Fruit fly (Drosophila melanogaster) whole organism, adult: ENCODE measurements around the gene CG43248.
A peak's percentile ranks its signal among the peaks of the same experiment; 100 is the strongest.

Experiments used
- CG11617 ChIP-seq: fragments of 200-800 bp; sonication (Bioruptor generic); optimal IDR thresholded peaks from 2 replicates; lab custom pipeline; 2017; ENCODE audit warnings: mild to moderate bottlenecking, missing biosample characterization, missing genetic modification reagents, missing genetic modification characterization
- CG1620 ChIP-seq: fragments of 200-800 bp; sonication (Bioruptor generic); optimal IDR thresholded peaks from 2 replicates; lab custom pipeline; 2016; ENCODE audit warnings: missing biosample characterization, missing genetic modification characterization
- CG33017 ChIP-seq: fragments of 200-800 bp; sonication (Bioruptor generic); optimal IDR thresholded peaks from 2 replicates; lab custom pipeline; 2018; ENCODE audit warnings: missing biosample characterization, mild to moderate bottlenecking, missing genetic modification characterization, moderate library complexity
- CG5204 ChIP-seq: fragments of 200-800 bp; sonication (Bioruptor generic); optimal IDR thresholded peaks from 2 replicates; lab custom pipeline; 2016; ENCODE audit warnings: missing biosample characterization, missing genetic modification characterization
- CG7045 ChIP-seq: fragments of 200-800 bp; sonication (Bioruptor generic); optimal IDR thresholded peaks from 2 replicates; lab custom pipeline; 2017; ENCODE audit warnings: missing biosample characterization, mild to moderate bottlenecking, missing genetic modification characterization
- Mnt ChIP-seq: fragments of 200-800 bp; sonication (Bioruptor generic); optimal IDR thresholded peaks from 2 replicates; lab custom pipeline; 2016; ENCODE audit warnings: missing biosample characterization, mild to moderate bottlenecking, missing genetic modification characterization
- bab1 ChIP-seq: fragments of 200-800 bp; sonication (Bioruptor generic); optimal IDR thresholded peaks from 3 replicates; lab custom pipeline; 2019; ENCODE audit warnings: missing biosample characterization, mild to moderate bottlenecking, missing genetic modification characterization, moderate library complexity
- cic ChIP-seq: fragments of 200-800 bp; sonication (Bioruptor generic); optimal IDR thresholded peaks from 2 replicates; lab custom pipeline; 2017; ENCODE audit warnings: missing biosample characterization, mild to moderate bottlenecking, missing genetic modification characterization, moderate library complexity
- cnc ChIP-seq, 2 experiments: fragments of >200 bp; optimal IDR thresholded peaks; 2 replicates each; lab custom pipeline; 2017
- kay ChIP-seq: fragments of 200-800 bp; sonication (Bioruptor generic); peaks from one replicate; lab custom pipeline; 2016; ENCODE audit warnings: missing biosample characterization, missing genetic modification characterization, borderline replicate concordance
- ovo ChIP-seq: fragments of 200-800 bp; sonication (Bioruptor generic); optimal IDR thresholded peaks from 2 replicates; lab custom pipeline; 2016; ENCODE audit warnings: missing biosample characterization, missing genetic modification characterization
- pad ChIP-seq: fragments of 200-800 bp; sonication (Bioruptor generic); optimal IDR thresholded peaks from 3 replicates; lab custom pipeline; 2017; ENCODE audit warnings: missing biosample characterization, missing genetic modification characterization, mild to moderate bottlenecking, moderate library complexity, missing genetic modification reagents
- tj ChIP-seq: fragments of 200-800 bp; sonication (Bioruptor generic); optimal IDR thresholded peaks from 3 replicates; lab custom pipeline; 2017; ENCODE audit warnings: missing biosample characterization, mild to moderate bottlenecking, missing genetic modification characterization, moderate library complexity

Gene CG43248

DNA sequence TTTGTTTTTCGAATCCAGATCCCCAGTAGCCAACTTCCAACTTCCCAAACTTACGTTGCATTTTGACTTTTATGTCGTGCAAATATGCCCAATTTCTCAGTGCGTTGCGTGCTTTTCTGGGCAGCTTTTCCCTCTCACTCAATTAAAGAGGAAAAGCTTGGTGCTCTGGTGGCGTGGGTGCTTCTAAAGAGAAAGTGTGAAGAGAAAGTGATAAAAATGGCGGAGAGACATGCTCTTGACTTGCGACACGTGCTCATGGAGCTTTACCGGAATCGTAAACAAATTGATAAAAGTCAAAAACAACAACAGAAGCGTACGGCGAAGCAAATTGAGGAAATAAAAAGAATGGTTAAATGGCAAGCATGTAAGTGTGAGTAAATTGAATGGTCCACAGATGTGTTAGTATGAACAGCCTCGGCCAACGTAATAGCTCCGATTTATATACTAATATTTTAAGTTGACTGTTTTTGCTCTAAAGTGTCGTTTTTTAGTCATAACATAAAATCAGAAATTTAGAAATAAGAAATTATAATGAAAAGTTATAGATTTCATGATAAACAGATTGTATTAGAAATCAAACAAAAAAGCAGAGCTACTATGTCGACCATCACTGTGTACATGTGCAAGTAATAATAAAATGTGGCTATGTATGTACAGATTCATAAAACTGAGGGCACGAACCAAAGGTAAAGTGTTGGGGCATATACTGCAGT, 37.2 kb downstream of the CG43248 start:
- no peak for TF ChIP-seq CG11617
- TF ChIP-seq CG1620 (GFP tag; lab: Kevin White, UChicago) = no peak
- no peak for TF ChIP-seq CG33017 (tag; lab: Kevin White, UChicago)
- TF ChIP-seq bab1 = no peak
- TF ChIP-seq cic (GFP tag; lab: Kevin White, UChicago) = peak; percentile 77
- peak; percentile 89 for TF ChIP-seq kay (GFP tag; lab: Kevin White, UChicago)
- TF ChIP-seq Mnt (GFP tag; lab: Kevin White, UChicago) = peak; percentile 83
- no peak for TF ChIP-seq CG7045 (GFP tag; lab: Kevin White, UChicago)
- TF ChIP-seq CG5204 (GFP tag; lab: Kevin White, UChicago) = no peak
- no peak for TF ChIP-seq tj (GFP tag; lab: Kevin White, UChicago)

DNA sequence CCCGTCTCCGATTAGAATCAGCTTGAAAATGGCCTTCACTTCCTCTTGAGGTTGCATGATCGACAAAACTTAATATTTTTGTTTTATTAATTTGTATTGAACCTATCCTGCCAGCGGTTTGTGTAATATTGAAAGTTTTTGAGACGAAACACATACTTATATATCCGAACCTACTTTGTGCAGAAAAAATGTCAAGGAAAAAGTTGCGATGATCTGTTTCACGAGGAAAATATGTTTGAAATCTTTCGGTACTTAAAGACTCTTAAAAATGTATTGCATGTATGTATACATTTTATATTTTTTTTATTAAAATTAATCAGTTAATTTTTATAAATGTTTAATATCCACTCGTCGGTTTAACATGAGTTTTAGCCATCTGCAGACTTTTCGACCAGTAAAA, 46.0 kb downstream of the CG43248 start, which contains the start of gene Ran-like:
TSS of gene Ran-like (minus strand) at position 101 of the 400 bp plus-strand sequence.
- TF ChIP-seq CG7045 (GFP tag; lab: Kevin White, UChicago) (no peak), pad (no peak), cic (GFP tag; lab: Kevin White, UChicago) (no peak), CG33017 (tag; lab: Kevin White, UChicago) (no peak), cnc (optimal IDR thresholded peaks at IDR 0.05; lab: Kevin White, UChicago) (no peak), Mnt (GFP tag; lab: Kevin White, UChicago) (no peak), ovo (GFP tag; lab: Kevin White, UChicago) (no peak)
